Worm (Caenorhabditis elegans) whole organism, young adult: ENCODE results near the gene C39B10.3.

Experiments used
- C06A6.2 ChIP-seq: fragments of 200-800 bp; sonication (Bioruptor generic); conservative IDR thresholded peaks from 2 replicates; pipeline ENCODE4 v1.3.6; 2022; ENCODE audit warnings: missing genetic modification characterization, missing compliant biosample characterization
- C17E4.6 ChIP-seq: fragments of 200-800 bp; sonication (Bioruptor generic); IDR thresholded peaks from 2 replicates; pipeline ENCODE4 v1.3.6; 2022; ENCODE audit warnings: missing genetic modification reagents, missing genetic modification characterization, missing compliant biosample characterization
- F10E7.11 ChIP-seq: sonication (generic microtip); optimal IDR thresholded peaks from 2 replicates; lab custom pipeline; 2017; ENCODE audit warnings: mild to moderate bottlenecking, missing genetic modification characterization, moderate library complexity, missing compliant biosample characterization
- F33H1.4 ChIP-seq: fragments of 200-800 bp; sonication (Bioruptor generic); IDR thresholded peaks from 2 replicates; pipeline ENCODE4 v1.3.6; 2022; ENCODE audit warnings: missing genetic modification reagents, missing genetic modification characterization, missing compliant biosample characterization
- F37B4.10 ChIP-seq: fragments of 200-800 bp; sonication (Bioruptor generic); IDR thresholded peaks from 2 replicates; pipeline ENCODE4 v1.3.6; 2022; ENCODE audit warnings: missing genetic modification characterization, missing compliant biosample characterization
- F49E8.2 ChIP-seq: sonication (generic microtip); optimal IDR thresholded peaks from 3 replicates; lab custom pipeline; 2017; ENCODE audit warnings: missing genetic modification characterization, mild to moderate bottlenecking, missing compliant biosample characterization, antibody characterized with exemption, moderate library complexity; ENCODE audit not compliant: insufficient read depth
- F52B5.7 ChIP-seq: sonication (generic microtip); optimal IDR thresholded peaks from 2 replicates; lab custom pipeline; 2016; ENCODE audit warnings: mild to moderate bottlenecking, missing genetic modification characterization, missing compliant biosample characterization
- T07F8.4 ChIP-seq: sonication (generic microtip); optimal IDR thresholded peaks from 2 replicates; lab custom pipeline; 2016; ENCODE audit warnings: mild to moderate bottlenecking, missing genetic modification characterization, moderate library complexity, missing compliant biosample characterization
- Y95B8A.8 ChIP-seq: fragments of 200-800 bp; sonication (Bioruptor generic); IDR thresholded peaks from 2 replicates; pipeline ENCODE4 v1.3.6; 2022; ENCODE audit warnings: missing genetic modification reagents, missing genetic modification characterization, missing compliant biosample characterization
- athp-1 ChIP-seq: sonication (generic microtip); optimal IDR thresholded peaks from 2 replicates; lab custom pipeline; 2017; ENCODE audit warnings: mild to moderate bottlenecking, missing genetic modification characterization, missing compliant biosample characterization
- attf-3 ChIP-seq: fragments of 200-800 bp; sonication (Bioruptor generic); conservative IDR thresholded peaks from 2 replicates; pipeline ENCODE4 v1.3.6; 2022; ENCODE audit warnings: missing genetic modification reagents, missing genetic modification characterization, missing compliant biosample characterization
- attf-5 ChIP-seq: fragments of 200-800 bp; sonication (Bioruptor generic); optimal IDR thresholded peaks from 2 replicates; lab custom pipeline; 2018; ENCODE audit warnings: mild to moderate bottlenecking, missing genetic modification characterization, missing compliant biosample characterization
- bed-1 ChIP-seq: fragments of 200-800 bp; sonication (Bioruptor generic); IDR thresholded peaks from 2 replicates; pipeline ENCODE4 v1.3.6; 2022; ENCODE audit warnings: missing genetic modification reagents, missing genetic modification characterization, missing compliant biosample characterization
- cebp-2 ChIP-seq: fragments of 200-800 bp; sonication (Bioruptor generic); IDR thresholded peaks from 2 replicates; pipeline ENCODE4 v1.3.6; 2022; ENCODE audit warnings: missing genetic modification characterization, missing compliant biosample characterization
- ceh-40 ChIP-seq: fragments of 200-800 bp; sonication (Bioruptor generic); IDR thresholded peaks from 2 replicates; pipeline ENCODE4 v1.3.6; 2022; ENCODE audit warnings: missing genetic modification characterization, missing compliant biosample characterization
- die-1 ChIP-seq: sonication (generic microtip); optimal IDR thresholded peaks from 2 replicates; lab custom pipeline; 2016; ENCODE audit warnings: missing genotype, mild to moderate bottlenecking, missing genetic modification characterization, missing compliant biosample characterization
- dox-1 ChIP-seq: fragments of 200-800 bp; sonication (Bioruptor generic); IDR thresholded peaks from 2 replicates; pipeline ENCODE4 v1.3.6; 2022; ENCODE audit warnings: missing genetic modification reagents, missing genetic modification characterization, missing compliant biosample characterization
- dpl-1 ChIP-seq: fragments of 150-350 bp; optimal IDR thresholded peaks from 2 replicates; lab custom pipeline; 2014; ENCODE audit warnings: missing biosample characterization, missing genetic modification reagents, missing genetic modification characterization
- efl-1 ChIP-seq: fragments of 150-350 bp; optimal IDR thresholded peaks from 2 replicates; lab custom pipeline; 2014; ENCODE audit warnings: missing biosample characterization, missing genetic modification reagents, missing genetic modification characterization
- ets-4 ChIP-seq: fragments of 200-800 bp; sonication (Bioruptor generic); optimal IDR thresholded peaks from 2 replicates; lab custom pipeline; 2018; ENCODE audit warnings: mild to moderate bottlenecking, missing genetic modification characterization, missing compliant biosample characterization
- gei-17 ChIP-seq: fragments of 200-800 bp; sonication (Bioruptor generic); optimal IDR thresholded peaks from 2 replicates; lab custom pipeline; 2018; ENCODE audit warnings: mild to moderate bottlenecking, missing genetic modification characterization, missing compliant biosample characterization
- him-1 ChIP-seq: sonication (generic microtip); optimal IDR thresholded peaks from 2 replicates; lab custom pipeline; 2016; ENCODE audit warnings: missing genotype, missing genetic modification reagents, missing genetic modification characterization, missing compliant biosample characterization
- hmg-20 ChIP-seq: fragments of 200-800 bp; sonication (Bioruptor generic); IDR thresholded peaks from 2 replicates; pipeline ENCODE4 v1.3.6; 2022; ENCODE audit warnings: missing genetic modification reagents, missing genetic modification characterization, missing compliant biosample characterization
- hrde-1 ChIP-seq: sonication (generic microtip); optimal IDR thresholded peaks from 2 replicates; lab custom pipeline; 2016; ENCODE audit warnings: missing genetic modification characterization, mild to moderate bottlenecking, missing compliant biosample characterization, moderate library complexity, missing genotype, missing genetic modification reagents, borderline replicate concordance
- let-607 ChIP-seq, 2 experiments: fragments of 200-800 bp in 1 of 2; sonication (Bioruptor generic) in 1 of 2; sonication (generic microtip) in 1 of 2; optimal IDR thresholded peaks; 2 replicates each; lab custom pipeline; 2016 to 2018; ENCODE audit warnings: mild to moderate bottlenecking in 2 of 2, missing compliant biosample characterization in 2 of 2, missing genetic modification characterization in 2 of 2, moderate library complexity in 2 of 2, missing genotype in 1 of 2
- lin-40 ChIP-seq: sonication (generic microtip); optimal IDR thresholded peaks from 2 replicates; lab custom pipeline; 2016; ENCODE audit warnings: missing genetic modification characterization, mild to moderate bottlenecking, missing compliant biosample characterization, missing genotype, missing genetic modification reagents
- lin-54 ChIP-seq: fragments of 200-800 bp; sonication (Bioruptor generic); optimal IDR thresholded peaks from 2 replicates; lab custom pipeline; 2018; ENCODE audit warnings: mild to moderate bottlenecking, missing genetic modification characterization, missing compliant biosample characterization
- lsy-27 ChIP-seq: sonication (generic microtip); optimal IDR thresholded peaks from 2 replicates; lab custom pipeline; 2017; ENCODE audit warnings: missing genetic modification characterization, mild to moderate bottlenecking, missing compliant biosample characterization, antibody characterized with exemption, missing genotype, borderline replicate concordance; ENCODE audit not compliant: insufficient read depth
- madf-3 ChIP-seq: fragments of 200-800 bp; sonication (Bioruptor generic); IDR thresholded peaks from 2 replicates; pipeline ENCODE4 v1.3.6; 2022; ENCODE audit warnings: missing genetic modification reagents, missing genetic modification characterization, missing compliant biosample characterization
- mel-28 ChIP-seq: sonication (generic microtip); optimal IDR thresholded peaks from 2 replicates; lab custom pipeline; 2016; ENCODE audit warnings: borderline replicate concordance, mild to moderate bottlenecking, missing genetic modification characterization, missing compliant biosample characterization
- mes-4 ChIP-seq: sonication (generic microtip); optimal IDR thresholded peaks from 2 replicates; lab custom pipeline; 2016; ENCODE audit warnings: missing genotype, missing genetic modification characterization, missing compliant biosample characterization
- mxl-1 ChIP-seq: sonication (generic microtip); optimal IDR thresholded peaks from 2 replicates; lab custom pipeline; 2016; ENCODE audit warnings: missing genetic modification characterization, missing compliant biosample characterization
- nfya-1 ChIP-seq: sonication (generic microtip); optimal IDR thresholded peaks from 2 replicates; lab custom pipeline; 2017; ENCODE audit warnings: antibody characterized with exemption, missing compliant biosample characterization, missing genetic modification characterization, borderline replicate concordance; ENCODE audit not compliant: insufficient read depth
- nhr-27 ChIP-seq: fragments of 200-800 bp; sonication (Bioruptor generic); optimal IDR thresholded peaks from 2 replicates; lab custom pipeline; 2018; ENCODE audit warnings: mild to moderate bottlenecking, missing genetic modification characterization, moderate library complexity, missing compliant biosample characterization
- nhr-80 ChIP-seq: sonication (generic microtip); optimal IDR thresholded peaks from 2 replicates; lab custom pipeline; 2016; ENCODE audit warnings: missing genetic modification characterization, missing compliant biosample characterization
- pbrm-1 ChIP-seq: fragments of 200-800 bp; sonication (Bioruptor generic); IDR thresholded peaks from 2 replicates; pipeline ENCODE4 v1.3.6; 2022; ENCODE audit warnings: missing genetic modification reagents, missing genetic modification characterization, missing compliant biosample characterization
- snpc-1.1 ChIP-seq: sonication (generic microtip); optimal IDR thresholded peaks from 2 replicates; lab custom pipeline; 2017; ENCODE audit warnings: missing genetic modification characterization, mild to moderate bottlenecking, missing compliant biosample characterization, antibody characterized with exemption, moderate library complexity, missing genotype, missing genetic modification reagents; ENCODE audit not compliant: insufficient read depth
- snpc-1.3 ChIP-seq: sonication (generic microtip); optimal IDR thresholded peaks from 2 replicates; lab custom pipeline; 2017; ENCODE audit warnings: missing genetic modification characterization, mild to moderate bottlenecking, missing compliant biosample characterization, antibody characterized with exemption, moderate library complexity, missing genotype, missing genetic modification reagents; ENCODE audit not compliant: insufficient read depth
- snpc-4 ChIP-seq, 5 experiments: fragments of 150-350 bp in 1 of 5; sonication (generic microtip) in 4 of 5; optimal IDR thresholded peaks; 2 replicates each; lab custom pipeline; 2014 to 2018; ENCODE audit warnings: missing genetic modification characterization in 5 of 5, missing biosample characterization in 3 of 5, antibody characterized with exemption in 2 of 5, mild to moderate bottlenecking in 2 of 5, missing compliant biosample characterization in 2 of 5, missing genotype in 2 of 5, moderate library complexity in 2 of 5, missing genetic modification reagents in 1 of 5
- unc-130 ChIP-seq: sonication (generic microtip); optimal IDR thresholded peaks from 2 replicates; lab custom pipeline; 2016; ENCODE audit warnings: missing genetic modification reagents, missing genetic modification characterization, missing compliant biosample characterization
- ztf-18 ChIP-seq: sonication (generic microtip); optimal IDR thresholded peaks from 2 replicates; lab custom pipeline; 2016; ENCODE audit warnings: missing genotype, mild to moderate bottlenecking, missing genetic modification characterization, missing compliant biosample characterization
- ztf-26 ChIP-seq: sonication (generic microtip); optimal IDR thresholded peaks from 2 replicates; lab custom pipeline; 2017; ENCODE audit warnings: missing genetic modification characterization, missing compliant biosample characterization

C39B10.3 gene

DNA sequence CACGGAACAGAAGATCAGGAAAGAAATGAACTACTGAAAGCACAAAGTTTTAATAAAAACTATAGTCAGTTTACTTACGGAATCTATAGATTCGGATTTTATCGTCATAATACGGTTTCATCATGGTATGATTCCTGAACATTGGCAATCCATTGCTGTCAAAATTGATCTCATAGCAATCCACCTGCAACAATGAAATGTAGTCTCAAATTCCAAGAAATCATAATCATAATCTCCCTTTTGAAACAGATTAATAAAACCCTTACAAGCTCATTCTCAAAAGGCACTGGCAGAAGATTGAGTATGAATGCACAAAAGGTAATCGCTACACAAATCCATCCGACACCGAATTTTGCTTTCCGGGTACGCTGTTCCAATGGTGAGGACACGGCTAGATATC is 18.5 kb downstream of the C39B10.3 start:
- TF ChIP-seq snpc-1.3 (tag; lab: Kevin White, UChicago) (no peak), hrde-1 (no peak), snpc-4 (GFP tag; optimal IDR thresholded peaks at IDR 0.05; lab: Kevin White, UChicago) (no peak), snpc-4 (tag; optimal IDR thresholded peaks at IDR 0.05; lab: Kevin White, UChicago) (no peak), Y95B8A.8 (no peak), nhr-27 (tag; lab: Kevin White, UChicago) (no peak), madf-3 (no peak), mel-28 (tag; lab: Kevin White, UChicago) (no peak), attf-5 (GFP tag; lab: Kevin White, UChicago) (no peak), pbrm-1 (GFP tag; lab: Robert Waterston, UW) (no peak), him-1 (tag; lab: Kevin White, UChicago) (no peak)

DNA sequence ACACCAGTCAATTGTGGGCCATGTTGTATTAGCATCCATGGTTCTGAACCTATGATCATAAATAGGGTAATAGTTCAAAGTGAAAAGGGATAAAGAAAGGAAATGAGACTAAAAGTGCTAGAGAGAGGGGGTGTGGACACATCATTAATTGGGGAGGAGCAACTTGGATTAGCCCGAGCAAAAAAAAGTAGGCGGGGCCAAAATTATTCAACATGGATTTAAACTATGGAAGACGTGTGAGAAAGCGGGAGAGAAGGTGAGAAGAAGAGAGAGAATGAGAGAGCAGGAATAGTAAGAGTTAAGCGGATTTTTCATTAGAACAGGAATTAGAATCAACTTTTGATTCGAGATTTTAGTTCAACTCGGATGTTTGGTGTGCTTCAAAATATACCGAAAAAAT is 19.6 kb downstream of the C39B10.3 start, which contains the start of gene C39B10.1:
Gene C39B10.1 (minus strand): TSS at position 101 of the 400 bp plus-strand sequence.
- TF ChIP-seq cebp-2 (GFP tag; lab: Robert Waterston, UW) (no peak), snpc-1.1 (tag; lab: Kevin White, UChicago) (no peak), nfya-1 (tag; lab: Kevin White, UChicago) (no peak), unc-130 (GFP tag; lab: Kevin White, UChicago) (no peak), mxl-1 (tag; lab: Kevin White, UChicago) (no peak), C06A6.2 (GFP tag; lab: Robert Waterston, UW) (no peak), ceh-40 (GFP tag; lab: Robert Waterston, UW) (no peak), lsy-27 (tag; lab: Kevin White, UChicago) (no peak), efl-1 (GFP tag; lab: Kevin White, UChicago) (no peak), die-1 (tag; lab: Kevin White, UChicago) (no peak), F49E8.2 (tag; lab: Kevin White, UChicago) (no peak), T07F8.4 (tag; lab: Kevin White, UChicago) (no peak), F37B4.10 (GFP tag; lab: Robert Waterston, UW) (no peak), dpl-1 (GFP tag; lab: Kevin White, UChicago) (no peak), hmg-20 (GFP tag; lab: Robert Waterston, UW) (no peak), let-607 (tag; optimal IDR thresholded peaks at IDR 0.05; lab: Kevin White, UChicago) (no peak), F52B5.7 (tag; lab: Kevin White, UChicago) (no peak)

DNA sequence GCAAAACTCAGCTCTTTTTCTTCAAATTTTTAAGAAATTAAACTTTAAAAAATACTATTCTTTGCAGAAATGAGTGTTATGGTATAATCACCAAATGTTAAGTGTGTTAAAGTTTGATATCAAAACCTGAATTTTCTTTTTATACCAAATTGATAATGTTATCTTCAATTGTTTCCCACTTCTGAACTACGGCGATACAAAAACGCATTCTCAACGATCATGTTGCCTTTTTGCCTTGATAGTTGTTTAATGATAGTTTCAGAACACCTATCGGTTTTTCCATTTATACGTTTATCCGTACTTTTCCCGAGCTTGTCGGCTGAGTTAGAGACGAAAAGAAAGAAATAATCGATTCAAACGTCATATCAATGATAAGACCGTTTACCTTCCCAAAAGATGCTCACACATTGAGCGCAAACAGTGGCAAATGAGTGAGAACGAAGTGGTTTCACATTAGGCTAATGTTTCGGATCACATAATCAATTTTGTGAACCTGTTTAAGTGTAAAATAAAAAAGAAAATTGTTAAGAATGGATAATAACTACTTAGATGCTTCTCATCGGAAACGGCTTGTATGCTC is 31.2 kb downstream of the C39B10.3 start, which contains the start of gene elt-4:
Gene elt-4 (plus strand): TSS at position 530 of the 580 bp plus-strand sequence.
- no peak for TF ChIP-seq lin-40 (tag; lab: Kevin White, UChicago)
- peak; percentile 51 for TF ChIP-seq nhr-80 (tag; lab: Kevin White, UChicago)

DNA sequence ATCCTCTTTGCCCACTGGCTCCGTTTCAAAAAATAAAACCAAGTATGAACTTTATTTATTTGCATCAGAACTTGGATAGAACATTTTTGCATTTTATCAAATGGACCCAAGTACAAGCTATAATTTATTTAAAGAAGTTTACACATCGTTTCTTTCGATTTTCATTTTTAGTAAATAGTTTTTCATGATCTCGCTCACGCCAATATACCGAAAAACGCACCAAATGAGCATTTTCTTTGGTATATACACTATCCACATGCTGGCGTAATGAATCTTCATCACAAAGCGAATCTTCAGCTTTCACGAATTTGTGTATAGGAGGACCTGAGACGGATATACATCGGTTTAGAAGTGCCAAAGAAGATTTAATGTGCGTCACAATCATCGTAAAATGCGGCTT is 32.6 kb downstream of the C39B10.3 start, which contains the start of gene C39B10.7:
Gene C39B10.7 (plus strand): TSS at position 301 of the 400 bp plus-strand sequence.
- TF ChIP-seq ztf-18: no peak
- TF ChIP-seq C17E4.6: no peak
- no peak for TF ChIP-seq cebp-2 (GFP tag; lab: Robert Waterston, UW)
- no peak for TF ChIP-seq attf-3 (GFP tag; lab: Robert Waterston, UW)
- no peak for TF ChIP-seq bed-1 (GFP tag; lab: Robert Waterston, UW)
- TF ChIP-seq ztf-26: no peak
- TF ChIP-seq F33H1.4 (GFP tag; lab: Robert Waterston, UW): no peak
- no peak for TF ChIP-seq athp-1
- TF ChIP-seq F10E7.11 (tag; lab: Kevin White, UChicago): no peak
- TF ChIP-seq gei-17 (GFP tag; lab: Kevin White, UChicago): no peak
- TF ChIP-seq dox-1 (GFP tag; lab: Robert Waterston, UW): no peak
- no peak for TF ChIP-seq lsy-27 (tag; lab: Kevin White, UChicago)
- no peak for TF ChIP-seq ets-4 (GFP tag; lab: Kevin White, UChicago)
- TF ChIP-seq lin-54 (GFP tag; lab: Kevin White, UChicago): no peak
- TF ChIP-seq mes-4 (tag; lab: Kevin White, UChicago): no peak
- TF ChIP-seq, all 124 proteins: peak for 0
